Worm (Caenorhabditis elegans): ENCODE results near the gene F31E8.4.

- TF ChIP-seq klf-2 (GFP tag; conservative IDR thresholded peaks at IDR 0.05): no peak
- no peak for TF ChIP-seq ztf-29 (GFP tag; IDR thresholded peaks at IDR 0.05)
- TF ChIP-seq cog-1 (tag; optimal IDR thresholded peaks at IDR 0.05): no peak
- no peak for TF ChIP-seq flt-1 (GFP tag; IDR thresholded peaks at IDR 0.05)
- TF ChIP-seq ref-1 (GFP tag; conservative IDR thresholded peaks at IDR 0.05): no peak
- TF ChIP-seq ztf-23 (GFP tag; IDR thresholded peaks at IDR 0.05): no peak
- no peak for TF ChIP-seq med-1 (GFP tag; optimal IDR thresholded peaks at IDR 0.05; ENCODE audit: insufficient read depth)
Measured at ce11 chrII:6749422-6749821, 50.5 kb downstream of the F31E8.4 start, which contains the start of gene F41G3.10.

Data from whole organism, midembryonic.